Fruit fly (Drosophila melanogaster): ENCODE data around the gene ctrip.

The ctrip gene

dm6 chr3R:4852373-4852860 is 40.5 kb upstream of the ctrip start, which contains the start of gene opa (continued):
- TF ChIP-seq ato (GFP tag; IDR thresholded peaks at IDR 0.05; ENCODE audit: partially characterized antibody) (peak; percentile 57), Six4 (GFP tag; optimal IDR thresholded peaks at IDR 0.05) (no peak), Dbx (GFP tag; IDR thresholded peaks at IDR 0.05) (peak; percentile 27; the same call in 1 of the 3 replicates), CG34224 (GFP tag; IDR thresholded peaks at IDR 0.05; ENCODE audit: partially characterized antibody) (peak; percentile 67), ci (GFP tag; IDR thresholded peaks at IDR 0.05) (0 out of 3 replicates have a peak, but pooled peaks have one; percentile 44), zen2 (GFP tag; IDR thresholded peaks at IDR 0.05; ENCODE audit: partially characterized antibody) (0 out of 3 replicates have a peak, but pooled peaks have one; percentile 15), CG8478 (optimal IDR thresholded peaks at IDR 0.05) (peak; percentile 99), sr (GFP tag; IDR thresholded peaks at IDR 0.05) (0 out of 3 replicates have a peak, but pooled peaks have one; percentile 44), CG42726 (GFP tag; IDR thresholded peaks at IDR 0.05; ENCODE audit: partially characterized antibody) (peak; percentile 54), Adf1 (GFP tag; IDR thresholded peaks at IDR 0.05) (peak; percentile 78), lov (optimal IDR thresholded peaks at IDR 0.05) (no peak), lov (GFP tag; IDR thresholded peaks at IDR 0.05) (0 out of 3 replicates have a peak, but pooled peaks have one; percentile 6), CG4820 (GFP tag; optimal IDR thresholded peaks at IDR 0.05) (no peak), ara (GFP tag; IDR thresholded peaks at IDR 0.05) (no peak), CG13624 (GFP tag; optimal IDR thresholded peaks at IDR 0.05) (no peak), CoRest (tag; optimal IDR thresholded peaks at IDR 0.05) (peak; percentile 81), seq (GFP tag; IDR thresholded peaks at IDR 0.05) (peak; percentile 86), cg (GFP tag; optimal IDR thresholded peaks at IDR 0.05) (peak; percentile 31), bbx (GFP tag; IDR thresholded peaks at IDR 0.05; ENCODE audit: partially characterized antibody) (peak; percentile 58), kni (GFP tag; optimal IDR thresholded peaks at IDR 0.05) (peak; percentile 59), twi (tag; optimal IDR thresholded peaks at IDR 0.05) (peak; percentile 29), nerfin-1 (tag; optimal IDR thresholded peaks at IDR 0.05) (peak; percentile 5), sd (tag; optimal IDR thresholded peaks at IDR 0.05) (peak; percentile 13), sim (GFP tag; IDR thresholded peaks at IDR 0.05) (0 out of 2 replicates have a peak, but pooled peaks have one; percentile 28), stc (GFP tag; IDR thresholded peaks at IDR 0.05) (peak; percentile 7; the same call in 1 of the 2 replicates), crp (GFP tag; optimal IDR thresholded peaks at IDR 0.05) (no peak), zen (tag; optimal IDR thresholded peaks at IDR 0.05) (peak; percentile 54), insv (GFP tag; optimal IDR thresholded peaks at IDR 0.05) (peak; percentile 73 to 96), sna (GFP tag; IDR thresholded peaks at IDR 0.05; ENCODE audit: partially characterized antibody) (0 out of 2 replicates have a peak, but pooled peaks have one; percentile 21), ac (GFP tag; optimal IDR thresholded peaks at IDR 0.05) (peak; percentile 6), Jarid2 (GFP tag; optimal IDR thresholded peaks at IDR 0.05) (peak; percentile 89), so (GFP tag; IDR thresholded peaks at IDR 0.05) (peak; percentile 39; the same call in 1 of the 3 replicates), abd-A (tag; optimal IDR thresholded peaks at IDR 0.05) (peak; percentile 42), CG15479 (GFP tag; optimal IDR thresholded peaks at IDR 0.05) (peak; percentile 23), tll (GFP tag; optimal IDR thresholded peaks at IDR 0.05) (peak; percentile 43 to 75), CG7271 (tag; optimal IDR thresholded peaks at IDR 0.05) (peak; percentile 52), scrt (GFP tag; optimal IDR thresholded peaks at IDR 0.05) (no peak), zfh1 (GFP tag; IDR thresholded peaks at IDR 0.05) (0 out of 3 replicates have a peak, but pooled peaks have one; percentile 13), NC2β (GFP tag; optimal IDR thresholded peaks at IDR 0.05) (peak; percentile 10), CG2199 (GFP tag; IDR thresholded peaks at IDR 0.05) (peak; percentile 49; the same call in 1 of the 3 replicates), trem (tag; optimal IDR thresholded peaks at IDR 0.05) (peak; percentile 49), tap (tag; optimal IDR thresholded peaks at IDR 0.05) (no peak), ranshi (GFP tag; IDR thresholded peaks at IDR 0.05) (peak; percentile 32; the same call in 1 of the 2 replicates), sob (GFP tag; IDR thresholded peaks at IDR 0.05) (no peak), hkb (optimal IDR thresholded peaks at IDR 0.05) (no peak), hkb (GFP tag; IDR thresholded peaks at IDR 0.05) (peak; percentile 44), Med (GFP tag) (peak; percentile 82), CG2889 (GFP tag; IDR thresholded peaks at IDR 0.05) (no peak), CG10543 (GFP tag; optimal IDR thresholded peaks at IDR 0.05) (peak; percentile 12)
